Worm (Caenorhabditis elegans): ENCODE measurements around the gene klc-1.

Gene klc-1

DNA sequence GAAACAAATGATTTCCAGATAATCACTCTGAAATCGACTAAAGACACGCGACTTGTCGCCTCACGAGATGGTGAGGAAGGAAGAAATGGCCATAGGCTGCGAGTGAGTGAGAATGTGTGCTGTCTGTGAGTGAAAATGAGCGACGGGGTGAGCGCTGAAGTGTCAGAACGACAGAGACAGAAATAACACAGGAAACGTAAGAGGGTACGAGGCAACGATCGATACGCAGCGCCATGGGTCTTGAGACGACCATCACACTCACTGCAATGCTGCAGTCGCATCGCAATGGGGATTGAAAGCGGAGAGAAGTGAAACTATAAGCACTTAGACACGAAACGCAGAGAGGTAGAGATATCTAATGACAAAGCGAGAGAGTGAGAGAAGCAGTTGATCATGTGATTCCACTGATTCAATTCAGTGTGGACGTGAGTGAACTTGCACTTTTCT is 723 bp upstream of the klc-1 start (continued):
- TF ChIP-seq mel-28 (tag; optimal IDR thresholded peaks at IDR 0.05; ENCODE audit: borderline replicate concordance) (peak; percentile 65), nfya-1 (tag; optimal IDR thresholded peaks at IDR 0.05; ENCODE audit: borderline replicate concordance, insufficient read depth) (no peak), nhr-27 (tag; optimal IDR thresholded peaks at IDR 0.05) (no peak), rcor-1 (GFP tag; IDR thresholded peaks at IDR 0.05) (peak; percentile 63), hmg-20 (GFP tag; IDR thresholded peaks at IDR 0.05) (0 out of 2 replicates have a peak, but pooled peaks have one; percentile 16), ztf-22 (GFP tag; optimal IDR thresholded peaks at IDR 0.05) (peak; percentile 81), dox-1 (GFP tag; IDR thresholded peaks at IDR 0.05) (peak; percentile 83), aptf-2 (GFP tag; conservative IDR thresholded peaks at IDR 0.05) (no peak), F10E7.11 (tag; optimal IDR thresholded peaks at IDR 0.05) (peak; percentile 0), Y79H2A.3 (GFP tag; conservative IDR thresholded peaks at IDR 0.05) (no peak; the same call in 1 of the 2 replicates), zfh-2 (GFP tag; conservative IDR thresholded peaks at IDR 0.05) (peak; percentile 95), lag-1 (GFP tag; IDR thresholded peaks at IDR 0.05) (no peak), egl-18 (GFP tag; IDR thresholded peaks at IDR 0.05) (peak; percentile 78; the same call in 1 of the 2 replicates), lin-40 (tag; optimal IDR thresholded peaks at IDR 0.05) (peak; percentile 93), mxl-1 (tag; optimal IDR thresholded peaks at IDR 0.05) (no peak), nhr-80 (tag; optimal IDR thresholded peaks at IDR 0.05) (peak; percentile 75), F33H1.4 (GFP tag; IDR thresholded peaks at IDR 0.05) (peak; percentile 62), madf-10 (tag; optimal IDR thresholded peaks at IDR 0.05) (peak; percentile 84), F22D6.2 (tag; optimal IDR thresholded peaks at IDR 0.05) (peak; percentile 64), ztf-26 (tag; optimal IDR thresholded peaks at IDR 0.05) (peak; percentile 81), ceh-27 (GFP tag; optimal IDR thresholded peaks at IDR 0.05) (peak; percentile 90), hlh-26 (GFP tag; conservative IDR thresholded peaks at IDR 0.05) (no peak), aptf-3 (GFP tag; IDR thresholded peaks at IDR 0.05) (no peak), C06A6.2 (GFP tag; conservative IDR thresholded peaks at IDR 0.05) (peak; percentile 89), ceh-40 (GFP tag; IDR thresholded peaks at IDR 0.05) (no peak), D2030.7 (GFP tag; IDR thresholded peaks at IDR 0.05) (no peak), hrde-1 (tag; optimal IDR thresholded peaks at IDR 0.05; ENCODE audit: borderline replicate concordance) (no peak), Y56A3A.18 (GFP tag; IDR thresholded peaks at IDR 0.05) (no peak), let-607 (tag; optimal IDR thresholded peaks at IDR 0.05) (peak; percentile 85 to 87), cebp-2 (GFP tag; IDR thresholded peaks at IDR 0.05) (no peak), attf-3 (GFP tag; conservative IDR thresholded peaks at IDR 0.05) (no peak), rpc-1 (optimal IDR thresholded peaks at IDR 0.05) (no peak), rpc-1 (tag; optimal IDR thresholded peaks at IDR 0.05) (no peak), madf-6 (GFP tag; IDR thresholded peaks at IDR 0.05) (peak; percentile 12; the same call in 1 of the 2 replicates), B0261.1 (tag; optimal IDR thresholded peaks at IDR 0.05) (peak; percentile 8), ztf-25 (GFP tag; IDR thresholded peaks at IDR 0.05) (0 out of 2 replicates have a peak, but pooled peaks have one; percentile 26), ztf-18 (tag; optimal IDR thresholded peaks at IDR 0.05) (peak; percentile 69), nhr-179 (tag; optimal IDR thresholded peaks at IDR 0.05) (no peak), tbx-9 (tag; optimal IDR thresholded peaks at IDR 0.05; ENCODE audit: borderline replicate concordance) (no peak), nfyb-1 (GFP tag; IDR thresholded peaks at IDR 0.05) (peak; percentile 90), Y53G8AR.9 (GFP tag; conservative IDR thresholded peaks at IDR 0.05) (no peak), egrh-3 (GFP tag; IDR thresholded peaks at IDR 0.05) (no peak), ccch-3 (GFP tag; optimal IDR thresholded peaks at IDR 0.05) (no peak), F49E8.2 (tag; optimal IDR thresholded peaks at IDR 0.05; ENCODE audit: insufficient read depth) (no peak), snpc-4 (GFP tag; optimal IDR thresholded peaks at IDR 0.05) (no peak), snpc-4 (tag; optimal IDR thresholded peaks at IDR 0.05) (peak; percentile 47 to 73 (median 58)), Y53F4B.3 (GFP tag; IDR thresholded peaks at IDR 0.05) (no peak), hlh-12 (tag; optimal IDR thresholded peaks at IDR 0.05) (no peak), lin-35 (GFP tag; optimal IDR thresholded peaks at IDR 0.05) (peak in 1 of 3 experiments; percentile 87)
